Worm (Caenorhabditis elegans) whole organism, mixed stage, embryonic: ENCODE data around the gene T14G12.11.

ENCODE experiments used
- M03D4.4 ChIP-seq: sonication (generic microtip); optimal IDR thresholded peaks from 2 replicates; lab custom pipeline; 2017; ENCODE audit warnings: mild to moderate bottlenecking, missing genetic modification characterization, missing compliant biosample characterization
- bed-3 ChIP-seq: fragments of 200-800 bp; sonication (Bioruptor generic); optimal IDR thresholded peaks from 3 replicates; lab custom pipeline; 2018; ENCODE audit warnings: mild to moderate bottlenecking, missing genetic modification characterization, moderate library complexity, missing compliant biosample characterization
- blmp-1 ChIP-seq: fragments of 150-350 bp; optimal IDR thresholded peaks from 2 replicates; lab custom pipeline; 2014; ENCODE audit warnings: missing biosample characterization, missing genetic modification characterization
- ceh-83 ChIP-seq: fragments of 200-800 bp; sonication (Bioruptor generic); optimal IDR thresholded peaks from 2 replicates; lab custom pipeline; 2018; ENCODE audit warnings: mild to moderate bottlenecking, missing genetic modification characterization, missing compliant biosample characterization
- ces-1 ChIP-seq: fragments of 150-350 bp; optimal IDR thresholded peaks from 2 replicates; lab custom pipeline; 2014; ENCODE audit warnings: missing biosample characterization, missing genetic modification reagents, missing genetic modification characterization
- drap-1 ChIP-seq: fragments of 200-800 bp; sonication (Bioruptor generic); optimal IDR thresholded peaks from 3 replicates; lab custom pipeline; 2018; ENCODE audit warnings: mild to moderate bottlenecking, missing genetic modification characterization, missing compliant biosample characterization
- elt-1 ChIP-seq: sonication (generic microtip); optimal IDR thresholded peaks from 2 replicates; lab custom pipeline; 2017; ENCODE audit warnings: missing genetic modification characterization, mild to moderate bottlenecking, missing compliant biosample characterization, antibody characterized with exemption, moderate library complexity, borderline replicate concordance; ENCODE audit not compliant: insufficient read depth
- elt-3 ChIP-seq: fragments of 150-350 bp; optimal IDR thresholded peaks from 2 replicates; lab custom pipeline; 2014; ENCODE audit warnings: missing biosample characterization, missing genetic modification characterization
- flh-1 ChIP-seq: fragments of 200-800 bp; sonication (Bioruptor generic); optimal IDR thresholded peaks from 2 replicates; lab custom pipeline; 2018; ENCODE audit warnings: mild to moderate bottlenecking, missing genetic modification characterization, moderate library complexity, missing compliant biosample characterization
- ham-2 ChIP-seq: fragments of 200-800 bp; sonication (Bioruptor generic); optimal IDR thresholded peaks from 2 replicates; lab custom pipeline; 2018; ENCODE audit warnings: mild to moderate bottlenecking, missing genetic modification characterization, missing compliant biosample characterization
- hlh-1 ChIP-seq: fragments of 150-350 bp; optimal IDR thresholded peaks from 2 replicates; lab custom pipeline; 2014; ENCODE audit warnings: missing biosample characterization, missing genetic modification reagents, missing genetic modification characterization
- lin-13 ChIP-seq: fragments of 150-350 bp; optimal IDR thresholded peaks from 2 replicates; lab custom pipeline; 2014; ENCODE audit warnings: missing biosample characterization, missing genetic modification characterization
- lin-32 ChIP-seq: fragments of 200-800 bp; sonication (Bioruptor generic); optimal IDR thresholded peaks from 2 replicates; lab custom pipeline; 2018; ENCODE audit warnings: mild to moderate bottlenecking, missing genetic modification characterization, missing compliant biosample characterization
- lsy-2 ChIP-seq: fragments of 150-350 bp; optimal IDR thresholded peaks from 2 replicates; lab custom pipeline; 2014; ENCODE audit warnings: missing biosample characterization, missing genetic modification characterization
- mep-1 ChIP-seq: fragments of 150-350 bp; optimal IDR thresholded peaks from 2 replicates; lab custom pipeline; 2017; ENCODE audit warnings: missing biosample characterization, missing genetic modification reagents, missing genetic modification characterization, inconsistent platforms
- mls-2 ChIP-seq: sonication (generic microtip); optimal IDR thresholded peaks from 2 replicates; lab custom pipeline; 2016; ENCODE audit warnings: mild to moderate bottlenecking, missing genetic modification characterization, moderate library complexity, missing compliant biosample characterization
- nhr-12 ChIP-seq: fragments of 150-350 bp; optimal IDR thresholded peaks from 2 replicates; lab custom pipeline; 2014; ENCODE audit warnings: missing biosample characterization, missing genetic modification characterization
- nhr-2 ChIP-seq: fragments of 150-350 bp; optimal IDR thresholded peaks from 2 replicates; lab custom pipeline; 2014; ENCODE audit warnings: missing biosample characterization, missing genetic modification characterization
- nhr-28 ChIP-seq: fragments of 150-350 bp; optimal IDR thresholded peaks from 2 replicates; lab custom pipeline; 2014; ENCODE audit warnings: missing biosample characterization, missing genetic modification characterization
- nhr-76 ChIP-seq: sonication (generic microtip); optimal IDR thresholded peaks from 2 replicates; lab custom pipeline; 2017; ENCODE audit warnings: missing biosample characterization, missing genetic modification characterization
- pha-4 ChIP-seq: fragments of 150-350 bp; optimal IDR thresholded peaks from 2 replicates; lab custom pipeline; 2018; ENCODE audit warnings: missing biosample characterization, missing genetic modification reagents, missing genetic modification characterization
- sem-2 ChIP-seq: fragments of 200-800 bp; sonication (Bioruptor generic); optimal IDR thresholded peaks from 2 replicates; lab custom pipeline; 2018; ENCODE audit warnings: mild to moderate bottlenecking, missing genetic modification characterization, missing compliant biosample characterization
- snpc-4 ChIP-seq: fragments of 150-350 bp; optimal IDR thresholded peaks from 2 replicates; lab custom pipeline; 2014; ENCODE audit warnings: missing biosample characterization, missing genetic modification characterization
- sptf-1 ChIP-seq: sonication (generic microtip); optimal IDR thresholded peaks from 2 replicates; lab custom pipeline; 2017; ENCODE audit warnings: mild to moderate bottlenecking, missing genetic modification characterization, moderate library complexity, missing compliant biosample characterization
- unc-120 ChIP-seq: sonication (generic microtip); optimal IDR thresholded peaks from 2 replicates; lab custom pipeline; 2017; ENCODE audit warnings: missing genetic modification characterization, missing compliant biosample characterization; ENCODE audit not compliant: poor library complexity, severe bottlenecking
- ztf-11 ChIP-seq: fragments of 150-350 bp; optimal IDR thresholded peaks from 2 replicates; lab custom pipeline; 2014; ENCODE audit warnings: missing biosample characterization, missing genetic modification characterization

The T14G12.11 gene

ce11 chrX:3781040-3781439 lies 18.7 kb upstream of the T14G12.11 start, which contains the start of gene marg-1:
Gene marg-1, minus strand, starts transcription at chrX:3781140.
- no peak for TF ChIP-seq flh-1 (GFP tag; lab: Kevin White, UChicago)
- TF ChIP-seq snpc-4 (tag; lab: Kevin White, UChicago) = no peak
- TF ChIP-seq nhr-76 (tag; lab: Kevin White, UChicago) = no peak

DNA sequence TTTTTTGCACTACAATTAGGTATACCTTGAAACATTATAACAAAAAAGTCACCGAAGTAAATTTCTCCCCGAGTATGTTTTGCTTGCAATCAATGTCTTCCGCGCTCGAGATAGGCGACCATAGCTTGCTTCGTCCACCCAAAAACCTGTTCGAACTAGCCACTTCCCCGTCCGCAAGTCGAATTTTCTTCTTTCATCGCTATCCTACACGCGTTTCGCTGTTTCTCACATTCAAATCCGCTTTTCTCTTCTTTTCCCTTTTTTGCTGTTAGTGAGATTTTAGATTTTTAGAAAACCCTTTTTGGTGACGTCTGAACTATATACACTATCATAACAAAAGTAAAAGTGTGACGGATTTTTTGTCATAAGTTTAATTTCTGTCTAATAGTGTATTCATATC lies 10.9 kb upstream of the T14G12.11 start:
- TF ChIP-seq snpc-4 (tag; lab: Kevin White, UChicago) = no peak
- peak; percentile 28 for TF ChIP-seq blmp-1 (tag; lab: Kevin White, UChicago)
- no peak for TF ChIP-seq ztf-11 (tag; lab: Kevin White, UChicago)

DNA sequence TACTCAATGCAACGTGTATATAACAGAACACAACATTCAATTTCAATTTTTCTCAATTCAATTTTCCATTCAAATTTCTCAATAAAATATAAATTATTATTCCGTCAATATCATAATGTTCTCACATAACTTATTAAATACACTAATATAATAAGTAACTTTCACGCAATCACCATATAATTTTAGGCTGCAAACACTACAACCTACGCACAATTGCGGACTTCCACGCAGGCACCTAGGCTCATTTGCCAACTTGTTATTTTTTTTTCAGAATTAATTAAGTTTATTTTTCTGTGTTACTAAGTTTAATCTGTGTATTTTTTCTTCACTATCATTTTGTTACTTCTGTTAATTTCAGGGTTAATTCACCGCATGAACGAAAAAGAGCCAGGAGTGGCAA lies 10.1 kb upstream of the T14G12.11 start, which contains the start of gene F47B7.2:
Gene F47B7.2 (plus strand): TSS at position 358 of the 400 bp plus-strand sequence.
- no peak for TF ChIP-seq blmp-1 (tag; lab: Kevin White, UChicago)
- peak; percentile 52 for TF ChIP-seq mep-1 (tag; lab: Kevin White, UChicago)
- peak; percentile 20 for TF ChIP-seq sptf-1 (tag; lab: Kevin White, UChicago)
- peak; percentile 91 for TF ChIP-seq ces-1 (GFP tag; lab: Kevin White, UChicago)

ce11 chrX:3768717-3769116 lies 6.4 kb upstream of the T14G12.11 start, which contains the start of gene F47B7.5:
Gene F47B7.5, minus strand, starts transcription at chrX:3768817.
- TF ChIP-seq lin-32 (GFP tag; lab: Kevin White, UChicago) = no peak
- TF ChIP-seq ces-1 (GFP tag; lab: Kevin White, UChicago) = no peak
- TF ChIP-seq ceh-83 (GFP tag; lab: Kevin White, UChicago) = no peak
- TF ChIP-seq snpc-4 (tag; lab: Kevin White, UChicago) = no peak
- no peak for TF ChIP-seq mep-1 (tag; lab: Kevin White, UChicago)
- TF ChIP-seq ztf-11 (tag; lab: Kevin White, UChicago) = no peak
- TF ChIP-seq elt-3 (tag; lab: Kevin White, UChicago) = no peak
- TF ChIP-seq sem-2 (GFP tag; lab: Kevin White, UChicago) = no peak
- TF ChIP-seq M03D4.4 = no peak
- no peak for TF ChIP-seq hlh-1
- no peak for TF ChIP-seq nhr-2 (tag; lab: Kevin White, UChicago)

DNA sequence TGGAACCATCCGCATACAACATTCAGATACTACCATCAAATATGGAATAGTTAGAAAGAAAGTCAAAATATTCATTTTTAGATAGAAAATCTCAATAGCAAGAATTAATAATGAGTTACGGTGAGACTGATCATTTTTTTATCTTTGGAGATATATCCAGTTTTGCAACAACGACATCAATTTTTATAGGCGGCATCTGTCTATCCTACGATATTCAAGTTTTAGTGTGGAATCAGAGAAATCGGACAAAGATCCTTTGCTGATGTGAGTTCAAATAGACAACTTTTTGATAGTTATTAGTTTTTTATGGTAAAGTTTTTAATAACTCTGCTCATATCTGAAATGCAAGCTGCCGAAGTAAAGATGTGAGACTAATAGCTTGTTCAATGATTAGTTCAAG lies 4.2 kb upstream of the T14G12.11 start, which contains the start of gene F47B7.4:
Gene F47B7.4 (minus strand): TSS at position 101 of the 400 bp plus-strand sequence.
- TF ChIP-seq bed-3 (GFP tag; lab: Kevin White, UChicago) (no peak), lsy-2 (tag; lab: Kevin White, UChicago) (no peak), ceh-83 (GFP tag; lab: Kevin White, UChicago) (no peak), ces-1 (GFP tag; lab: Kevin White, UChicago) (no peak), nhr-12 (tag; lab: Kevin White, UChicago) (no peak), nhr-2 (tag; lab: Kevin White, UChicago) (no peak), drap-1 (GFP tag; lab: Kevin White, UChicago) (no peak), mep-1 (tag; lab: Kevin White, UChicago) (no peak), snpc-4 (tag; lab: Kevin White, UChicago) (no peak), lin-13 (no peak), sptf-1 (tag; lab: Kevin White, UChicago) (no peak), hlh-1 (no peak)

ce11 chrX:3764295-3764694 lies 1.9 kb upstream of the T14G12.11 start, which contains the start of gene F47B7.3:
Gene F47B7.3, minus strand, starts transcription at chrX:3764395.
- no peak for TF ChIP-seq lin-13
- TF ChIP-seq ces-1 (GFP tag; lab: Kevin White, UChicago) = no peak
- no peak for TF ChIP-seq nhr-28 (tag; lab: Kevin White, UChicago)
- no peak for TF ChIP-seq unc-120 (tag; lab: Kevin White, UChicago)
- TF ChIP-seq M03D4.4 = no peak
- TF ChIP-seq mls-2 = no peak
- TF ChIP-seq lsy-2 (tag; lab: Kevin White, UChicago) = no peak
- no peak for TF ChIP-seq mep-1 (tag; lab: Kevin White, UChicago)
- TF ChIP-seq nhr-12 (tag; lab: Kevin White, UChicago) = no peak

ce11 chrX:3759820-3760219 lies 2.5 kb downstream of the T14G12.11 start:
- TF ChIP-seq ham-2 (GFP tag; lab: Kevin White, UChicago) = no peak
- no peak for TF ChIP-seq nhr-2 (tag; lab: Kevin White, UChicago)
- TF ChIP-seq elt-1 = no peak
- TF ChIP-seq bed-3 (GFP tag; lab: Kevin White, UChicago) = no peak
- no peak for TF ChIP-seq drap-1 (GFP tag; lab: Kevin White, UChicago)
- TF ChIP-seq pha-4 (tag; lab: Kevin White, UChicago) = no peak
- TF ChIP-seq lsy-2 (tag; lab: Kevin White, UChicago) = no peak
